Fruit fly (Drosophila melanogaster) S2 (cell line): ENCODE results near the gene Tsp86D.

Experiments
- CG8478 ChIP-seq: fragments of >200 bp; optimal IDR thresholded peaks from 2 replicates; lab custom pipeline; 2018
- CTCF ChIP-seq, 2 experiments: fragments of >200 bp; optimal IDR thresholded peaks; 2 replicates each; lab custom pipeline; 2018

dm6 chr3R:10888633-10889519 is 20.4 kb downstream of the Tsp86D start:
- no peak for TF ChIP-seq CG8478
- no peak for TF ChIP-seq CTCF (optimal IDR thresholded peaks at IDR 0.05; lab: Kevin White, UChicago)
